Worm (Caenorhabditis elegans) whole organism, mixed stage, embryonic: Measurements from ENCODE around the gene glc-3.

Experiments
- M03D4.4 ChIP-seq: sonication (generic microtip); optimal IDR thresholded peaks from 2 replicates; lab custom pipeline; 2017; ENCODE audit warnings: mild to moderate bottlenecking, missing genetic modification characterization, missing compliant biosample characterization
- bed-3 ChIP-seq: fragments of 200-800 bp; sonication (Bioruptor generic); optimal IDR thresholded peaks from 3 replicates; lab custom pipeline; 2018; ENCODE audit warnings: mild to moderate bottlenecking, missing genetic modification characterization, moderate library complexity, missing compliant biosample characterization
- ceh-39 ChIP-seq: fragments of 150-350 bp; optimal IDR thresholded peaks from 2 replicates; lab custom pipeline; 2014; ENCODE audit warnings: missing biosample characterization, missing genetic modification characterization
- ceh-43 ChIP-seq: fragments of 200-800 bp; sonication (Bioruptor generic); optimal IDR thresholded peaks from 2 replicates; lab custom pipeline; 2018; ENCODE audit warnings: mild to moderate bottlenecking, missing genetic modification characterization, moderate library complexity, missing compliant biosample characterization
- ces-1 ChIP-seq: fragments of 150-350 bp; optimal IDR thresholded peaks from 2 replicates; lab custom pipeline; 2014; ENCODE audit warnings: missing biosample characterization, missing genetic modification reagents, missing genetic modification characterization
- drap-1 ChIP-seq: fragments of 200-800 bp; sonication (Bioruptor generic); optimal IDR thresholded peaks from 3 replicates; lab custom pipeline; 2018; ENCODE audit warnings: mild to moderate bottlenecking, missing genetic modification characterization, missing compliant biosample characterization
- elt-1 ChIP-seq: sonication (generic microtip); optimal IDR thresholded peaks from 2 replicates; lab custom pipeline; 2017; ENCODE audit warnings: missing genetic modification characterization, mild to moderate bottlenecking, missing compliant biosample characterization, antibody characterized with exemption, moderate library complexity, borderline replicate concordance; ENCODE audit not compliant: insufficient read depth
- elt-3 ChIP-seq: fragments of 150-350 bp; optimal IDR thresholded peaks from 2 replicates; lab custom pipeline; 2014; ENCODE audit warnings: missing biosample characterization, missing genetic modification characterization
- flh-1 ChIP-seq: fragments of 200-800 bp; sonication (Bioruptor generic); optimal IDR thresholded peaks from 2 replicates; lab custom pipeline; 2018; ENCODE audit warnings: mild to moderate bottlenecking, missing genetic modification characterization, moderate library complexity, missing compliant biosample characterization
- ham-2 ChIP-seq: fragments of 200-800 bp; sonication (Bioruptor generic); optimal IDR thresholded peaks from 2 replicates; lab custom pipeline; 2018; ENCODE audit warnings: mild to moderate bottlenecking, missing genetic modification characterization, missing compliant biosample characterization
- lin-13 ChIP-seq: fragments of 150-350 bp; optimal IDR thresholded peaks from 2 replicates; lab custom pipeline; 2014; ENCODE audit warnings: missing biosample characterization, missing genetic modification characterization
- lsy-2 ChIP-seq: fragments of 150-350 bp; optimal IDR thresholded peaks from 2 replicates; lab custom pipeline; 2014; ENCODE audit warnings: missing biosample characterization, missing genetic modification characterization
- mab-5 ChIP-seq: fragments of 150-350 bp; optimal IDR thresholded peaks from 2 replicates; lab custom pipeline; 2014; ENCODE audit warnings: missing biosample characterization, missing genetic modification characterization
- mep-1 ChIP-seq: fragments of 150-350 bp; optimal IDR thresholded peaks from 2 replicates; lab custom pipeline; 2017; ENCODE audit warnings: missing biosample characterization, missing genetic modification reagents, missing genetic modification characterization, inconsistent platforms
- mls-2 ChIP-seq: sonication (generic microtip); optimal IDR thresholded peaks from 2 replicates; lab custom pipeline; 2016; ENCODE audit warnings: mild to moderate bottlenecking, missing genetic modification characterization, moderate library complexity, missing compliant biosample characterization
- nhr-12 ChIP-seq: fragments of 150-350 bp; optimal IDR thresholded peaks from 2 replicates; lab custom pipeline; 2014; ENCODE audit warnings: missing biosample characterization, missing genetic modification characterization
- nhr-2 ChIP-seq: fragments of 150-350 bp; optimal IDR thresholded peaks from 2 replicates; lab custom pipeline; 2014; ENCODE audit warnings: missing biosample characterization, missing genetic modification characterization
- nhr-237 ChIP-seq: fragments of 150-350 bp; optimal IDR thresholded peaks from 2 replicates; lab custom pipeline; 2014; ENCODE audit warnings: missing biosample characterization, missing genetic modification characterization
- nhr-28 ChIP-seq: fragments of 150-350 bp; optimal IDR thresholded peaks from 2 replicates; lab custom pipeline; 2014; ENCODE audit warnings: missing biosample characterization, missing genetic modification characterization
- pha-4 ChIP-seq: fragments of 150-350 bp; optimal IDR thresholded peaks from 2 replicates; lab custom pipeline; 2018; ENCODE audit warnings: missing biosample characterization, missing genetic modification reagents, missing genetic modification characterization
- sem-2 ChIP-seq: fragments of 200-800 bp; sonication (Bioruptor generic); optimal IDR thresholded peaks from 2 replicates; lab custom pipeline; 2018; ENCODE audit warnings: mild to moderate bottlenecking, missing genetic modification characterization, missing compliant biosample characterization
- snpc-4 ChIP-seq: fragments of 150-350 bp; optimal IDR thresholded peaks from 2 replicates; lab custom pipeline; 2014; ENCODE audit warnings: missing biosample characterization, missing genetic modification characterization
- tbx-8 ChIP-seq: fragments of 200-800 bp; sonication (Bioruptor generic); optimal IDR thresholded peaks from 2 replicates; lab custom pipeline; 2018; ENCODE audit warnings: mild to moderate bottlenecking, missing genetic modification characterization, moderate library complexity, missing compliant biosample characterization
- unc-39 ChIP-seq: fragments of 150-350 bp; optimal IDR thresholded peaks from 2 replicates; lab custom pipeline; 2014; ENCODE audit warnings: missing biosample characterization, missing genetic modification characterization
- unc-62 ChIP-seq: fragments of 150-350 bp; optimal IDR thresholded peaks from 2 replicates; lab custom pipeline; 2014; ENCODE audit warnings: missing biosample characterization, missing genetic modification reagents, missing genetic modification characterization
- zip-8 ChIP-seq: fragments of 150-350 bp; optimal IDR thresholded peaks from 2 replicates; lab custom pipeline; 2014; ENCODE audit warnings: missing biosample characterization, missing genetic modification characterization
- ztf-11 ChIP-seq: fragments of 150-350 bp; optimal IDR thresholded peaks from 2 replicates; lab custom pipeline; 2014; ENCODE audit warnings: missing biosample characterization, missing genetic modification characterization

glc-3 gene

ce11 chrV:5439068-5439467, 14.4 kb downstream of the glc-3 start, which contains the start of gene snpc-1.3:
Gene snpc-1.3 (minus strand): TSS chrV:5439168.
- TF ChIP-seq lsy-2 (tag; lab: Kevin White, UChicago): no peak
- TF ChIP-seq elt-1 (tag; lab: Kevin White, UChicago): no peak
- no peak for TF ChIP-seq pha-4 (tag; lab: Kevin White, UChicago)
- no peak for TF ChIP-seq M03D4.4 (tag; lab: Kevin White, UChicago)
- no peak for TF ChIP-seq nhr-12 (tag; lab: Kevin White, UChicago)
- TF ChIP-seq ces-1 (GFP tag; lab: Kevin White, UChicago): no peak
- TF ChIP-seq flh-1: no peak
- TF ChIP-seq, all 35 proteins: peak for 0

- TF ChIP-seq mep-1 (tag; lab: Kevin White, UChicago): no peak
- TF ChIP-seq sem-2 (GFP tag; lab: Kevin White, UChicago): no peak
Observed at ce11 chrV:5433020-5433419, 20.5 kb downstream of the glc-3 start, which contains the start of gene acl-6. Gene acl-6 (plus strand): TSS chrV:5433386.

ce11 chrV:5432499-5432898, 21.0 kb downstream of the glc-3 start, which contains the start of gene F08F3.8:
Gene F08F3.8 (minus strand): TSS chrV:5432599.
- TF ChIP-seq snpc-4 (tag; lab: Kevin White, UChicago) (no peak), ceh-43 (GFP tag; lab: Kevin White, UChicago) (no peak), ceh-39 (tag; lab: Kevin White, UChicago) (no peak), sem-2 (GFP tag; lab: Kevin White, UChicago) (no peak), lin-13 (tag; lab: Kevin White, UChicago) (no peak), mls-2 (tag; lab: Kevin White, UChicago) (no peak), ces-1 (GFP tag; lab: Kevin White, UChicago) (no peak), mab-5 (no peak), ztf-11 (tag; lab: Kevin White, UChicago) (no peak), nhr-12 (tag; lab: Kevin White, UChicago) (no peak), pha-4 (tag; lab: Kevin White, UChicago) (no peak), nhr-237 (no peak), elt-3 (no peak), tbx-8 (GFP tag; lab: Kevin White, UChicago) (no peak), flh-1 (no peak), nhr-2 (no peak)

ce11 chrV:5427860-5428259, 25.7 kb downstream of the glc-3 start, which contains the start of gene rhr-1:
Gene rhr-1 (plus strand): TSS chrV:5428160.
- TF ChIP-seq unc-39 (tag; lab: Kevin White, UChicago) (no peak), elt-3 (no peak), ceh-43 (GFP tag; lab: Kevin White, UChicago) (no peak), ztf-11 (tag; lab: Kevin White, UChicago) (no peak), bed-3 (GFP tag; lab: Kevin White, UChicago) (no peak), ham-2 (GFP tag; lab: Kevin White, UChicago) (no peak), ces-1 (GFP tag; lab: Kevin White, UChicago) (no peak), mab-5 (no peak)

- TF ChIP-seq flh-1 (no peak), M03D4.4 (tag; lab: Kevin White, UChicago) (no peak), lin-13 (tag; lab: Kevin White, UChicago) (no peak), drap-1 (GFP tag; lab: Kevin White, UChicago) (no peak), snpc-4 (tag; lab: Kevin White, UChicago) (no peak), ztf-11 (tag; lab: Kevin White, UChicago) (no peak), mep-1 (tag; lab: Kevin White, UChicago) (no peak), sem-2 (GFP tag; lab: Kevin White, UChicago) (no peak), nhr-237 (no peak), mls-2 (tag; lab: Kevin White, UChicago) (no peak), bed-3 (GFP tag; lab: Kevin White, UChicago) (no peak), zip-8 (no peak), tbx-8 (GFP tag; lab: Kevin White, UChicago) (no peak), elt-3 (no peak), unc-62 (GFP tag; lab: Kevin White, UChicago) (no peak), mab-5 (no peak), ham-2 (GFP tag; lab: Kevin White, UChicago) (no peak), nhr-28 (tag; lab: Kevin White, UChicago) (no peak)
Observed at ce11 chrV:5426337-5426736, 27.2 kb downstream of the glc-3 start.

ce11 chrV:5425008-5425407, 28.5 kb downstream of the glc-3 start:
- TF ChIP-seq sem-2 (GFP tag; lab: Kevin White, UChicago) (no peak), mab-5 (no peak), elt-1 (tag; lab: Kevin White, UChicago) (peak; percentile 81)
